Fruit fly (Drosophila melanogaster) Kc167 (cell line): ENCODE measurements around the gene CG14075.

Experiments
- Myc ChIP-seq: fragments of >200 bp; optimal IDR thresholded peaks from 2 replicates; lab custom pipeline; 2017; ENCODE audit warnings: missing external identifiers
- h ChIP-seq: fragments of >200 bp; optimal IDR thresholded peaks from 3 replicates; lab custom pipeline; 2018; ENCODE audit warnings: missing external identifiers
- insv ChIP-seq: fragments of >200 bp; optimal IDR thresholded peaks from 3 replicates; lab custom pipeline; 2018; ENCODE audit warnings: missing external identifiers
- ttk ChIP-seq: sonication (Bioruptor generic); optimal IDR thresholded peaks from 2 replicates; lab custom pipeline; 2017; ENCODE audit warnings: missing external identifiers

- TF ChIP-seq h (lab: Kevin White, UChicago), result no peak
- no peak for TF ChIP-seq ttk (lab: Kevin White, UChicago)
- TF ChIP-seq insv (lab: Kevin White, UChicago), result no peak
- TF ChIP-seq Myc (lab: Kevin White, UChicago), result no peak
Observed at dm6 chr3L:18946956-18947355, 37.8 kb upstream of the CG14075 start.
